Fruit fly (Drosophila melanogaster) whole organism, embryonic: ENCODE results near the gene vsg.
A peak's percentile ranks its signal among the peaks of the same experiment; 100 is the strongest.

Source experiments
- B-H2 ChIP-seq: fragments of 200-800 bp; sonication (Bioruptor generic); optimal IDR thresholded peaks from 2 replicates; lab custom pipeline; 2018; ENCODE audit warnings: missing biosample characterization, mild to moderate bottlenecking, missing genetic modification characterization
- CG14441 ChIP-seq: fragments of 200-800 bp; sonication (Bioruptor generic); IDR thresholded peaks from 2 replicates; pipeline ENCODE4 v1.3.6; 2022; ENCODE audit warnings: missing biosample characterization, missing genetic modification characterization
- CG15696 ChIP-seq: fragments of 200-800 bp; sonication (Bioruptor generic); optimal IDR thresholded peaks from 2 replicates; lab custom pipeline; 2019; ENCODE audit warnings: missing biosample characterization, mild to moderate bottlenecking, missing genetic modification characterization, moderate library complexity
- CG1603 ChIP-seq: fragments of 200-800 bp; sonication (Bioruptor generic); optimal IDR thresholded peaks from 2 replicates; lab custom pipeline; 2019; ENCODE audit warnings: missing biosample characterization, mild to moderate bottlenecking, missing genetic modification characterization, moderate library complexity
- CG17359 ChIP-seq: fragments of 200-800 bp; sonication (Bioruptor generic); optimal IDR thresholded peaks from 3 replicates; lab custom pipeline; 2018; ENCODE audit warnings: missing biosample characterization, mild to moderate bottlenecking, missing genetic modification characterization, moderate library complexity
- CG17612 ChIP-seq: fragments of 200-800 bp; sonication (Bioruptor generic); IDR thresholded peaks from 2 replicates; pipeline ENCODE4 v1.3.6; 2022; ENCODE audit warnings: missing biosample characterization, missing genetic modification characterization
- CG2116 ChIP-seq: fragments of 200-800 bp; sonication (Bioruptor generic); optimal IDR thresholded peaks from 3 replicates; lab custom pipeline; 2018; ENCODE audit warnings: missing biosample characterization, mild to moderate bottlenecking, missing genetic modification characterization
- CG2889 ChIP-seq: fragments of 200-800 bp; sonication (Bioruptor generic); IDR thresholded peaks from 3 replicates; pipeline ENCODE4 v1.3.6; 2022; ENCODE audit warnings: missing biosample characterization, missing genetic modification characterization
- CG3065 ChIP-seq: fragments of 200-800 bp; sonication (Bioruptor generic); optimal IDR thresholded peaks from 2 replicates; lab custom pipeline; 2016; ENCODE audit warnings: missing biosample characterization, missing genetic modification characterization
- CG3726 ChIP-seq: fragments of 200-800 bp; sonication (Bioruptor generic); IDR thresholded peaks from 3 replicates; pipeline ENCODE4, ENCODE4 v1.3.6; 2022; ENCODE audit warnings: missing biosample characterization, missing genetic modification characterization
- CG42726 ChIP-seq: fragments of 200-800 bp; sonication (Bioruptor generic); IDR thresholded peaks from 2 replicates; pipeline ENCODE4 v1.3.6; 2022; ENCODE audit warnings: missing biosample characterization, missing genetic modification characterization; ENCODE audit not compliant: partially characterized antibody
- CG5180 ChIP-seq: fragments of 200-800 bp; sonication (Bioruptor generic); optimal IDR thresholded peaks from 3 replicates; lab custom pipeline; 2017; ENCODE audit warnings: missing biosample characterization, missing genetic modification characterization, mild to moderate bottlenecking, moderate library complexity, missing genetic modification reagents
- CG6272 ChIP-seq: fragments of 200-800 bp; sonication (Bioruptor generic); IDR thresholded peaks from 2 replicates; pipeline ENCODE4 v1.3.6; 2022; ENCODE audit warnings: missing biosample characterization, missing genetic modification characterization
- CG8478 ChIP-seq: fragments of >200 bp; optimal IDR thresholded peaks from 2 replicates; lab custom pipeline; 2018
- CG8924 ChIP-seq: fragments of 200-800 bp; optimal IDR thresholded peaks from 3 replicates; lab custom pipeline; 2019; ENCODE audit warnings: missing biosample characterization, mild to moderate bottlenecking, missing genetic modification characterization, moderate library complexity
- CG9817 ChIP-seq: fragments of 200-800 bp; sonication (Bioruptor generic); optimal IDR thresholded peaks from 2 replicates; lab custom pipeline; 2018; ENCODE audit warnings: missing biosample characterization, mild to moderate bottlenecking, missing genetic modification characterization, moderate library complexity
- Chrac-16 ChIP-seq: fragments of 200-800 bp; sonication (Bioruptor generic); optimal IDR thresholded peaks from 3 replicates; lab custom pipeline; 2016; ENCODE audit warnings: missing biosample characterization, missing genetic modification characterization
- D ChIP-seq, 2 experiments: fragments of 200-800 bp in 1 of 2; fragments of >200 bp in 1 of 2; sonication (Bioruptor generic) in 1 of 2; optimal IDR thresholded peaks; 2 replicates in 1 of 2; 3 replicates in 1 of 2; lab custom pipeline; 2017; ENCODE audit warnings: mild to moderate bottlenecking in 1 of 2, missing biosample characterization in 1 of 2, missing genetic modification characterization in 1 of 2, missing genetic modification reagents in 1 of 2
- Dbx ChIP-seq: fragments of 200-800 bp; sonication (Bioruptor generic); IDR thresholded peaks from 3 replicates; pipeline ENCODE4 v1.3.6; 2022; ENCODE audit warnings: missing biosample characterization, missing genetic modification characterization
- HmgZ ChIP-seq: fragments of 200-800 bp; sonication (Bioruptor generic); optimal IDR thresholded peaks from 2 replicates; lab custom pipeline; 2018; ENCODE audit warnings: missing biosample characterization, mild to moderate bottlenecking, missing genetic modification characterization
- Mad ChIP-seq: fragments of 200-800 bp; sonication (Bioruptor generic); optimal IDR thresholded peaks from 2 replicates; lab custom pipeline; 2016; ENCODE audit warnings: missing biosample characterization, missing genetic modification characterization
- Med ChIP-seq: fragments of 200-800 bp; sonication (Bioruptor generic); peaks from one replicate; lab custom pipeline; 2016; ENCODE audit warnings: missing biosample characterization, missing genetic modification characterization, mild to moderate bottlenecking, inconsistent platforms, moderate library complexity
- Meics ChIP-seq: fragments of 200-800 bp; sonication (Bioruptor generic); optimal IDR thresholded peaks from 2 replicates; lab custom pipeline; 2017; ENCODE audit warnings: missing biosample characterization, mild to moderate bottlenecking, missing genetic modification characterization
- Neu2 ChIP-seq: fragments of 200-800 bp; sonication (Bioruptor generic); optimal IDR thresholded peaks from 3 replicates; lab custom pipeline; 2016; ENCODE audit warnings: missing biosample characterization, missing genetic modification characterization, borderline replicate concordance
- Nf-YA ChIP-seq: fragments of 200-800 bp; sonication (Bioruptor generic); IDR thresholded peaks from 2 replicates; pipeline ENCODE4 v1.3.6; 2022; ENCODE audit warnings: missing biosample characterization, missing genetic modification characterization
- Ptx1 ChIP-seq: fragments of 200-800 bp; sonication (Bioruptor generic); IDR thresholded peaks from 2 replicates; pipeline ENCODE4 v1.3.6; 2022; ENCODE audit warnings: missing biosample characterization, missing genetic modification characterization
- Stat92E ChIP-seq, 3 experiments: fragments of >200 bp in 2 of 3; fragments of 200-800 bp in 1 of 3; sonication (Bioruptor generic) in 1 of 3; optimal IDR thresholded peaks; 2 replicates each; lab custom pipeline; 2017 to 2019; ENCODE audit warnings: missing biosample characterization in 3 of 3, missing genetic modification characterization in 3 of 3, mild to moderate bottlenecking in 1 of 3, moderate library complexity in 1 of 3
- ap ChIP-seq: fragments of 200-800 bp; sonication (Bioruptor generic); IDR thresholded peaks from 2 replicates; pipeline ENCODE4 v1.3.6; 2022; ENCODE audit warnings: missing biosample characterization, missing genetic modification characterization
- bab2 ChIP-seq: fragments of 200-800 bp; sonication (Bioruptor generic); optimal IDR thresholded peaks from 2 replicates; lab custom pipeline; 2016; ENCODE audit warnings: missing biosample characterization, missing genetic modification characterization
- btn ChIP-seq: fragments of 200-800 bp; sonication (Bioruptor generic); optimal IDR thresholded peaks from 2 replicates; lab custom pipeline; 2016; ENCODE audit warnings: missing biosample characterization, missing genetic modification characterization
- dan ChIP-seq: fragments of 200-800 bp; sonication (Bioruptor generic); IDR thresholded peaks from 2 replicates; pipeline ENCODE4 v1.3.6; 2022; ENCODE audit warnings: missing biosample characterization, missing genetic modification characterization
- fd3F ChIP-seq: fragments of 200-800 bp; sonication (Bioruptor generic); optimal IDR thresholded peaks from 2 replicates; lab custom pipeline; 2018; ENCODE audit warnings: missing biosample characterization, mild to moderate bottlenecking, missing genetic modification characterization, moderate library complexity
- gce ChIP-seq: fragments of 200-800 bp; sonication (Bioruptor generic); IDR thresholded peaks from 3 replicates; pipeline ENCODE4 v1.3.6; 2022; ENCODE audit warnings: missing biosample characterization, missing genetic modification characterization
- gem ChIP-seq: fragments of 200-800 bp; sonication (Bioruptor generic); optimal IDR thresholded peaks from 2 replicates; lab custom pipeline; 2019; ENCODE audit warnings: missing biosample characterization, mild to moderate bottlenecking, missing genetic modification characterization, moderate library complexity
- ind ChIP-seq: fragments of 200-800 bp; sonication (Bioruptor generic); optimal IDR thresholded peaks from 3 replicates; lab custom pipeline; 2016; ENCODE audit warnings: missing biosample characterization, missing genetic modification characterization
- insv ChIP-seq, 2 experiments: fragments of 200-800 bp; sonication (Bioruptor generic); optimal IDR thresholded peaks; 3 replicates each; lab custom pipeline; 2016 to 2018; ENCODE audit warnings: missing biosample characterization in 2 of 2, missing genetic modification characterization in 2 of 2
- kah ChIP-seq: fragments of 200-800 bp; sonication (Bioruptor generic); optimal IDR thresholded peaks from 2 replicates; lab custom pipeline; 2018; ENCODE audit warnings: missing biosample characterization, mild to moderate bottlenecking, missing genetic modification characterization
- knrl ChIP-seq: fragments of 200-800 bp; sonication (Bioruptor generic); IDR thresholded peaks from 3 replicates; pipeline ENCODE4 v1.3.6; 2022; ENCODE audit warnings: missing biosample characterization, missing genetic modification characterization; ENCODE audit not compliant: partially characterized antibody
- lilli ChIP-seq: fragments of 200-800 bp; sonication (Bioruptor generic); optimal IDR thresholded peaks from 3 replicates; lab custom pipeline; 2016; ENCODE audit warnings: missing biosample characterization, missing genetic modification characterization
- lola ChIP-seq, 3 experiments: fragments of >200 bp in 2 of 3; fragments of 200-800 bp in 1 of 3; sonication (Bioruptor generic) in 1 of 3; optimal IDR thresholded peaks; 2 replicates each; lab custom pipeline; 2017 to 2019; ENCODE audit warnings: missing biosample characterization in 3 of 3, missing genetic modification characterization in 3 of 3, mild to moderate bottlenecking in 1 of 3, moderate library complexity in 1 of 3
- nerfin-2 ChIP-seq: fragments of 200-800 bp; sonication (Bioruptor generic); IDR thresholded peaks from 2 replicates; pipeline ENCODE4 v1.3.6; 2022; ENCODE audit warnings: missing biosample characterization, missing genetic modification characterization; ENCODE audit not compliant: partially characterized antibody
- psq ChIP-seq: fragments of 200-800 bp; sonication (Bioruptor generic); optimal IDR thresholded peaks from 2 replicates; lab custom pipeline; 2017; ENCODE audit warnings: missing biosample characterization, missing genetic modification characterization
- ranshi ChIP-seq: fragments of 200-800 bp; sonication (Bioruptor generic); IDR thresholded peaks from 2 replicates; pipeline ENCODE4 v1.3.6; 2022; ENCODE audit warnings: missing biosample characterization, missing genetic modification characterization
- ro ChIP-seq: fragments of 200-800 bp; sonication (Bioruptor generic); IDR thresholded peaks from 2 replicates; pipeline ENCODE4 v1.3.6; 2022; ENCODE audit warnings: missing biosample characterization, missing genetic modification characterization
- run ChIP-seq: fragments of 200-800 bp; sonication (Bioruptor generic); optimal IDR thresholded peaks from 3 replicates; lab custom pipeline; 2018; ENCODE audit warnings: missing biosample characterization, mild to moderate bottlenecking, missing genetic modification characterization
- scrt ChIP-seq: fragments of 200-800 bp; sonication (Bioruptor generic); optimal IDR thresholded peaks from 2 replicates; lab custom pipeline; 2018; ENCODE audit warnings: missing biosample characterization, mild to moderate bottlenecking, missing genetic modification characterization, moderate library complexity
- slbo ChIP-seq: fragments of 200-800 bp; sonication (Bioruptor generic); IDR thresholded peaks from 2 replicates; pipeline ENCODE4 v1.3.6; 2022; ENCODE audit warnings: missing biosample characterization, missing genetic modification characterization
- slp2 ChIP-seq: fragments of 200-800 bp; sonication (Bioruptor generic); optimal IDR thresholded peaks from 2 replicates; lab custom pipeline; 2016; ENCODE audit warnings: missing biosample characterization, missing genetic modification characterization
- sr ChIP-seq: fragments of 200-800 bp; sonication (Bioruptor generic); IDR thresholded peaks from 3 replicates; pipeline ENCODE4 v1.3.6; 2022; ENCODE audit warnings: missing biosample characterization, missing genetic modification characterization
- sug ChIP-seq: fragments of 200-800 bp; optimal IDR thresholded peaks from 2 replicates; lab custom pipeline; 2019; ENCODE audit warnings: missing biosample characterization, mild to moderate bottlenecking, missing genetic modification characterization, moderate library complexity
- unpg ChIP-seq: fragments of 200-800 bp; sonication (Bioruptor generic); optimal IDR thresholded peaks from 3 replicates; lab custom pipeline; 2018; ENCODE audit warnings: missing biosample characterization, mild to moderate bottlenecking, missing genetic modification characterization, moderate library complexity

The vsg gene

DNA sequence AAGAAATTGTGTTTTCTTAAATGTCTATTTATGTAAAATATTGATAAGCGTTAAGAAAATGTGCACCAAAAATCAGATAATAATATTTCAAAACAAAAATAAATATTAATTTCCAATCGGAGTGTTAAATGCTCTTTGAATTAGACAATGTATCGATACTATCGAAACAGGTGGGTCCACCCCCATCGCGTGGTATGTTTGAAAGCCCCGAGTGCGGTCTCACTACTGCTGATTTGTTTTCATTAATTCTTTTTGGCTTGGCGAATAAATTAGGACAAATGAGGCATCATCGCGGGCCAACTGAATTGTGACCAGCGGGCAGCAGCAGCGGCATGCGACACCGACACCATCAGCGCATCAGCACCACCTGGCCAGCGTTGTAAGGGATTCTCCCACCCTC is 12.6 kb downstream of the vsg start, which contains the start of gene Naa60 (continued):
- TF ChIP-seq nerfin-2 (GFP tag; lab: Robert Waterston, UW) (peak; percentile 67; the same call in 1 of the 2 replicates), B-H2 (GFP tag; lab: Kevin White, UChicago) (no peak), knrl (GFP tag; lab: Robert Waterston, UW) (peak; percentile 89), Meics (no peak), ranshi (GFP tag; lab: Robert Waterston, UW) (no peak), CG17359 (tag; lab: Kevin White, UChicago) (no peak), Mad (GFP tag; lab: Kevin White, UChicago) (no peak), CG9817 (tag; lab: Kevin White, UChicago) (no peak), Ptx1 (GFP tag; lab: Robert Waterston, UW) (no peak), CG15696 (tag; lab: Kevin White, UChicago) (no peak), CG5180 (no peak), Nf-YA (GFP tag; lab: Robert Waterston, UW) (no peak), CG8478 (lab: Kevin White, UChicago) (no peak), D (optimal IDR thresholded peaks at IDR 0.05; lab: Kevin White, UChicago) (no peak), D (GFP tag; optimal IDR thresholded peaks at IDR 0.05; lab: Kevin White, UChicago) (no peak), Chrac-16 (GFP tag; lab: Kevin White, UChicago) (no peak), insv (GFP tag; optimal IDR thresholded peaks at IDR 0.05; lab: Kevin White, UChicago) (peak in 1 of 2 experiments; percentile 94), bab2 (no peak), CG2889 (GFP tag; lab: Robert Waterston, UW) (no peak), ap (GFP tag; lab: Robert Waterston, UW) (no peak), scrt (no peak), Dbx (no peak), Med (GFP tag; lab: Kevin White, UChicago) (peak; percentile 40), gem (no peak), CG3726 (GFP tag; lab: Robert Waterston, UW) (no peak), slp2 (GFP tag; lab: Kevin White, UChicago) (no peak), unpg (GFP tag; lab: Kevin White, UChicago) (no peak), CG6272 (GFP tag; lab: Robert Waterston, UW) (no peak), dan (GFP tag; lab: Robert Waterston, UW) (no peak), ind (GFP tag; lab: Kevin White, UChicago) (no peak), CG14441 (GFP tag; lab: Robert Waterston, UW) (no peak), CG2116 (GFP tag; lab: Kevin White, UChicago) (peak; percentile 63), lilli (GFP tag; lab: Kevin White, UChicago) (peak; percentile 27), slbo (GFP tag; lab: Robert Waterston, UW) (no peak; the same call in 1 of the 2 replicates), kah (GFP tag; lab: Kevin White, UChicago) (peak; percentile 94), CG3065 (GFP tag; lab: Kevin White, UChicago) (no peak), fd3F (GFP tag; lab: Kevin White, UChicago) (no peak), gce (GFP tag; lab: Robert Waterston, UW) (no peak), ro (GFP tag; lab: Robert Waterston, UW) (no peak), sug (peak; percentile 38), lola (GFP tag; optimal IDR thresholded peaks at IDR 0.05; lab: Kevin White, UChicago) (no peak), CG42726 (GFP tag; lab: Robert Waterston, UW) (peak; percentile 82), CG17612 (GFP tag; lab: Robert Waterston, UW) (no peak), CG8924 (tag; lab: Kevin White, UChicago) (no peak), run (tag; lab: Kevin White, UChicago) (no peak), btn (GFP tag; lab: Kevin White, UChicago) (no peak), CG1603 (tag; lab: Kevin White, UChicago) (no peak), HmgZ (tag; lab: Kevin White, UChicago) (peak; percentile 54), Stat92E (GFP tag; optimal IDR thresholded peaks at IDR 0.05; lab: Kevin White, UChicago) (no peak), psq (no peak), sr (no peak), Neu2 (no peak)
